Worm (Caenorhabditis elegans) whole organism, L4/young adult: Measurements from ENCODE around the gene K08D8.1.

Source experiments
- W03F9.2 ChIP-seq: fragments of 150-350 bp; optimal IDR thresholded peaks from 2 replicates; lab custom pipeline; 2014; ENCODE audit warnings: missing biosample characterization, missing genetic modification characterization
- dao-5 ChIP-seq: sonication (generic microtip); optimal IDR thresholded peaks from 2 replicates; lab custom pipeline; 2016; ENCODE audit warnings: missing genotype, missing genetic modification characterization, moderate library complexity, missing compliant biosample characterization
- him-1 ChIP-seq: sonication (generic microtip); optimal IDR thresholded peaks from 2 replicates; lab custom pipeline; 2016; ENCODE audit warnings: missing genotype, missing genetic modification reagents, missing genetic modification characterization, missing compliant biosample characterization

- TF ChIP-seq W03F9.2 (tag; lab: Kevin White, UChicago) (no peak), him-1 (no peak), dao-5 (no peak)
These were observed 14.2 kb downstream of the K08D8.1 start, which contains the start of gene K08D8.3 for ce11 chrIV:12906529-12906928.
